Fruit fly (Drosophila melanogaster) whole organism: ENCODE data around the gene CG12012.

Source experiments
- CG8478 ChIP-seq: fragments of >200 bp; optimal IDR thresholded peaks from 2 replicates; lab custom pipeline; 2018; ENCODE audit warnings: inconsistent platforms
- Dll ChIP-seq: fragments of >200 bp; optimal IDR thresholded peaks from 2 replicates; lab custom pipeline; 2017
- pan ChIP-seq: fragments of >200 bp; optimal IDR thresholded peaks from 2 replicates; lab custom pipeline; 2017
- psq ChIP-seq: fragments of >200 bp; optimal IDR thresholded peaks from 2 replicates; lab custom pipeline; 2017
- usp ChIP-seq: fragments of >200 bp; optimal IDR thresholded peaks from 2 replicates; lab custom pipeline; 2017; ENCODE audit warnings: missing biosample characterization, missing genetic modification characterization, mixed read lengths

dm6 chr3L:3397849-3398248, 21.3 kb downstream of the CG12012 start:
- TF ChIP-seq psq (lab: Kevin White, UChicago) (no peak), usp (GFP tag; lab: Kevin White, UChicago) (no peak), pan (no peak), CG8478 (lab: Kevin White, UChicago) (no peak), Dll (lab: Kevin White, UChicago) (no peak)
